Worm (Caenorhabditis elegans): ENCODE data around the gene F56H9.8.
A peak's percentile ranks its signal among the peaks of the same experiment; 100 is the strongest.

F56H9.8 gene

ce11 chrV:12637238-12637690 is 7.3 kb upstream of the F56H9.8 start, which contains the start of gene F56H9.2 (continued):
- peak; percentile 52 for TF ChIP-seq nfya-1 (tag; optimal IDR thresholded peaks at IDR 0.05)
- no peak for TF ChIP-seq hlh-6 (tag; optimal IDR thresholded peaks at IDR 0.05)
- TF ChIP-seq Y22D7AL.16 (tag; optimal IDR thresholded peaks at IDR 0.05), result no peak
- peak; percentile 32 for TF ChIP-seq ztf-16 (tag; optimal IDR thresholded peaks at IDR 0.05)
- TF ChIP-seq pat-9 (tag; optimal IDR thresholded peaks at IDR 0.05), result no peak
- TF ChIP-seq ama-1 (optimal IDR thresholded peaks at IDR 0.05), result no peak
- no peak for TF ChIP-seq che-1 (tag; optimal IDR thresholded peaks at IDR 0.05)
- TF ChIP-seq fax-1 (tag; optimal IDR thresholded peaks at IDR 0.05), result no peak
- TF ChIP-seq ceh-30 (tag; optimal IDR thresholded peaks at IDR 0.05), result no peak
- no peak for TF ChIP-seq pha-2 (tag; optimal IDR thresholded peaks at IDR 0.05)
- TF ChIP-seq ttx-3 (tag; optimal IDR thresholded peaks at IDR 0.05), result no peak
- TF ChIP-seq pqm-1 (tag; optimal IDR thresholded peaks at IDR 0.05), result no peak
- TF ChIP-seq T23F11.4 (GFP tag; optimal IDR thresholded peaks at IDR 0.05), result no peak
- TF ChIP-seq elt-2 (tag; optimal IDR thresholded peaks at IDR 0.05), result peak; percentile 66
- no peak for TF ChIP-seq ets-4 (tag; optimal IDR thresholded peaks at IDR 0.05)
- no peak for TF ChIP-seq ceh-19 (GFP tag; optimal IDR thresholded peaks at IDR 0.05)
- TF ChIP-seq tbx-7 (tag; optimal IDR thresholded peaks at IDR 0.05), result no peak
- no peak for TF ChIP-seq lim-6 (tag; optimal IDR thresholded peaks at IDR 0.05)
- no peak for TF ChIP-seq npax-4 (tag; optimal IDR thresholded peaks at IDR 0.05)
- no peak for TF ChIP-seq rnt-1 (tag; optimal IDR thresholded peaks at IDR 0.05)
- TF ChIP-seq ceh-18 (tag; optimal IDR thresholded peaks at IDR 0.05), result peak; percentile 41
- TF ChIP-seq ahr-1 (tag; optimal IDR thresholded peaks at IDR 0.05), result no peak
- peak; percentile 55 for TF ChIP-seq sdc-2 (tag; optimal IDR thresholded peaks at IDR 0.05)
- no peak for TF ChIP-seq pag-3 (tag; optimal IDR thresholded peaks at IDR 0.05; ENCODE audit: borderline replicate concordance)
- TF ChIP-seq hlh-30 (tag; optimal IDR thresholded peaks at IDR 0.05; ENCODE audit: insufficient read depth), result peak; percentile 69
- no peak for TF ChIP-seq hlh-13 (GFP tag; optimal IDR thresholded peaks at IDR 0.05)
- TF ChIP-seq odd-2 (tag; optimal IDR thresholded peaks at IDR 0.05), result no peak
- no peak for TF ChIP-seq K02D7.2 (tag; optimal IDR thresholded peaks at IDR 0.05)
- no peak for TF ChIP-seq sox-4 (tag; optimal IDR thresholded peaks at IDR 0.05)
- no peak for TF ChIP-seq elt-4 (tag; optimal IDR thresholded peaks at IDR 0.05)
- TF ChIP-seq unc-86 (tag; optimal IDR thresholded peaks at IDR 0.05), result no peak
- TF ChIP-seq ceh-6 (GFP tag; optimal IDR thresholded peaks at IDR 0.05), result no peak
- TF ChIP-seq nhr-11 (tag; optimal IDR thresholded peaks at IDR 0.05), result no peak

- TF ChIP-seq ztf-16 (tag; optimal IDR thresholded peaks at IDR 0.05), result no peak
- peak; percentile 62 for TF ChIP-seq elt-2 (tag; optimal IDR thresholded peaks at IDR 0.05)
Measured at ce11 chrV:12637764-12638502, 6.7 kb upstream of the F56H9.8 start.

- TF ChIP-seq ceh-22 (tag; optimal IDR thresholded peaks at IDR 0.05) (no peak), mec-3 (tag; optimal IDR thresholded peaks at IDR 0.05; ENCODE audit: borderline replicate concordance) (no peak), fkh-10 (GFP tag; optimal IDR thresholded peaks at IDR 0.05) (no peak), gmeb-2 (tag; optimal IDR thresholded peaks at IDR 0.05) (no peak), ceh-24 (tag; optimal IDR thresholded peaks at IDR 0.05) (no peak), npax-4 (tag; optimal IDR thresholded peaks at IDR 0.05) (no peak), sdc-2 (tag; optimal IDR thresholded peaks at IDR 0.05) (no peak), fkh-6 (tag; optimal IDR thresholded peaks at IDR 0.05) (no peak), eyg-1 (tag; optimal IDR thresholded peaks at IDR 0.05) (no peak), dmd-4 (tag; optimal IDR thresholded peaks at IDR 0.05; ENCODE audit: borderline replicate concordance) (no peak)
Measured at ce11 chrV:12640384-12640783, 4.2 kb upstream of the F56H9.8 start, which contains the start of gene gpa-8. gpa-8 (minus strand) TSS chrV:12640484.
